8 worm cellular contexts compared by ENCODE assay signal in the genomic region with DNA sequence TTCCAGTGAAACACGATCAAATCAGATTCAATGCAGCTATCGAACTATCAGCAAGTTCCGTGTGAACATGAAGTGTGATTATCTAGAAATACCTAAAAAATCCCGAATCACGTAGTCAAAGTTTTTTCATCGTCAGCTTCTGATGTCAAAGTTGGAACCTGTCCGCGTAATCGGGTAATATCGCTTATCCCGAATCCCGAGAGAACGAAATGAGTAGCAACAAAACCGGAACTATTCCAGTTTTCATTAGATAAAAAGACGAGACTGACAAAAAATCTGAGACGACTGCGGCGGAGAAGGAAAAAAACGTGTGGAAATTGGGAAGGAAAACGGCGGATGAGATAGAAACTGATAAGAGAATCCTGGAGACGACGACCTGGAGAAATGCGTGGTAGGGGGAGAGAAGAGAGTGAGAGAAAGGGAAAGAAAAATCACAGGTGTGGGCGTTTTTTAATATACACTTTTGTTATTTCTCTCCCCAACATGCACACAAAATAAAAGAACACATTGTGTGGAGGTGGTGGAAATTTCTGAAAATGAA.
TF ChIP-seq lines count a peak whose summit lies in the region.

No protein-coding gene starts in this region.

TF ChIP-seq in whole organism, L1 larva, 84 proteins besides CTCF, POLR2A, EP300 and RAD21:
- TF ChIP-seq skn-1 (tag; optimal IDR thresholded peaks at IDR 0.05; lab: Kevin White, UChicago) (peak; percentile 11), blmp-1 (tag; optimal IDR thresholded peaks at IDR 0.05; lab: Kevin White, UChicago) (peak; percentile 88), nhr-11 (tag; optimal IDR thresholded peaks at IDR 0.05; lab: Kevin White, UChicago) (no peak), rnt-1 (tag; optimal IDR thresholded peaks at IDR 0.05; lab: Kevin White, UChicago) (peak; percentile 29)

TF ChIP-seq in whole organism, L2 larva, 48 proteins besides CTCF, POLR2A, EP300 and RAD21:
- TF ChIP-seq skn-1 (tag; optimal IDR thresholded peaks at IDR 0.05; lab: Kevin White, UChicago) (no peak), fos-1 (tag; optimal IDR thresholded peaks at IDR 0.05; lab: Kevin White, UChicago) (peak; percentile 45), ama-1 (optimal IDR thresholded peaks at IDR 0.05; lab: Kevin White, UChicago) (peak; percentile 33), F13H6.1 (tag; optimal IDR thresholded peaks at IDR 0.05; lab: Kevin White, UChicago) (peak; percentile 13), mbf-1 (tag; optimal IDR thresholded peaks at IDR 0.05; lab: Kevin White, UChicago) (no peak), sma-3 (GFP tag; optimal IDR thresholded peaks at IDR 0.05; lab: Kevin White, UChicago) (no peak), peb-1 (tag; optimal IDR thresholded peaks at IDR 0.05; lab: Kevin White, UChicago) (no peak), crh-2 (tag; optimal IDR thresholded peaks at IDR 0.05; lab: Kevin White, UChicago) (no peak)
TF ChIP-seq in whole organism, L2 larva: peak in this region for 3.

TF ChIP-seq in whole organism, L3 larva, 47 proteins besides CTCF, POLR2A, EP300 and RAD21:
- TF ChIP-seq elt-2 (tag; optimal IDR thresholded peaks at IDR 0.05; lab: Kevin White, UChicago): peak; percentile 68
- TF ChIP-seq nhr-77 (tag; optimal IDR thresholded peaks at IDR 0.05; lab: Kevin White, UChicago): no peak
- peak; percentile 10 for TF ChIP-seq nhr-23 (tag; optimal IDR thresholded peaks at IDR 0.05; lab: Kevin White, UChicago)
- TF ChIP-seq nfya-1 (tag; optimal IDR thresholded peaks at IDR 0.05; lab: Kevin White, UChicago; ENCODE audit: insufficient read depth): peak; percentile 43
- TF ChIP-seq ama-1 (optimal IDR thresholded peaks at IDR 0.05; lab: Kevin White, UChicago): peak; percentile 81
- TF ChIP-seq nhr-237 (tag; optimal IDR thresholded peaks at IDR 0.05; lab: Kevin White, UChicago): no peak
- peak in 1 of 3 experiments; percentile 43 for TF ChIP-seq elt-3 (tag; optimal IDR thresholded peaks at IDR 0.05; lab: Kevin White, UChicago)
- TF ChIP-seq fkh-10 (GFP tag; optimal IDR thresholded peaks at IDR 0.05; lab: Kevin White, UChicago): no peak

TF ChIP-seq in whole organism, L4 larva, 104 proteins besides CTCF, POLR2A, EP300 and RAD21 (continues in another document):
- TF ChIP-seq mdl-1 (tag; optimal IDR thresholded peaks at IDR 0.05; lab: Kevin White, UChicago) (peak in 1 of 2 experiments; percentile 60), snpc-4 (tag; optimal IDR thresholded peaks at IDR 0.05; lab: Kevin White, UChicago) (no peak), ztf-7 (tag; optimal IDR thresholded peaks at IDR 0.05; lab: Kevin White, UChicago) (no peak), nhr-48 (tag; optimal IDR thresholded peaks at IDR 0.05; lab: Kevin White, UChicago) (peak; percentile 35), nhr-10 (tag; optimal IDR thresholded peaks at IDR 0.05; lab: Kevin White, UChicago) (no peak), mxl-2 (GFP tag; conservative IDR thresholded peaks at IDR 0.05; lab: Robert Waterston, UW) (no peak), nhr-28 (tag; optimal IDR thresholded peaks at IDR 0.05; lab: Kevin White, UChicago) (peak; percentile 66), ZK337.2 (GFP tag; IDR thresholded peaks at IDR 0.05; lab: Robert Waterston, UW) (no peak), zip-2 (tag; optimal IDR thresholded peaks at IDR 0.05; lab: Kevin White, UChicago) (peak; percentile 14), lin-38 (GFP tag; IDR thresholded peaks at IDR 0.05; lab: Robert Waterston, UW) (peak; percentile 7; the same call in 1 of the 2 replicates), hlh-30 (tag; optimal IDR thresholded peaks at IDR 0.05; lab: Kevin White, UChicago; ENCODE audit: insufficient read depth) (peak; percentile 34), lsy-2 (tag; optimal IDR thresholded peaks at IDR 0.05; lab: Kevin White, UChicago) (peak in 1 of 2 experiments; percentile 9)

TF ChIP-seq in whole organism, early embryonic, 17 proteins besides CTCF, POLR2A, EP300 and RAD21:
- no peak for TF ChIP-seq sea-1 (GFP tag; conservative IDR thresholded peaks at IDR 0.05; lab: Robert Waterston, UW)
- TF ChIP-seq hmg-4 (GFP tag; optimal IDR thresholded peaks at IDR 0.05; lab: Kevin White, UChicago): peak; percentile 11

TF ChIP-seq in whole organism, late embryonic, 69 proteins besides CTCF, POLR2A, EP300 and RAD21:
- TF ChIP-seq eyg-1 (tag; optimal IDR thresholded peaks at IDR 0.05; lab: Kevin White, UChicago) (no peak), odd-2 (tag; optimal IDR thresholded peaks at IDR 0.05; lab: Kevin White, UChicago) (no peak), nhr-11 (tag; optimal IDR thresholded peaks at IDR 0.05; lab: Kevin White, UChicago) (peak; percentile 67)

TF ChIP-seq in whole organism, mixed stage, embryonic, 35 proteins besides CTCF, POLR2A, EP300 and RAD21:
- TF ChIP-seq ham-2 (GFP tag; optimal IDR thresholded peaks at IDR 0.05; lab: Kevin White, UChicago) (no peak), elt-1 (tag; optimal IDR thresholded peaks at IDR 0.05; lab: Kevin White, UChicago; ENCODE audit: borderline replicate concordance, insufficient read depth) (peak; percentile 26)

TF ChIP-seq in whole organism, young adult, 124 proteins besides CTCF, POLR2A, EP300 and RAD21:
- no peak for TF ChIP-seq T26A5.8 (tag; optimal IDR thresholded peaks at IDR 0.05; lab: Kevin White, UChicago)
- TF ChIP-seq pbrm-1 (GFP tag; IDR thresholded peaks at IDR 0.05; lab: Robert Waterston, UW): no peak
- no peak for TF ChIP-seq Y79H2A.3 (GFP tag; conservative IDR thresholded peaks at IDR 0.05; lab: Robert Waterston, UW)
- peak; percentile 41; the same call in 1 of the 2 replicates for TF ChIP-seq zfh-2 (GFP tag; conservative IDR thresholded peaks at IDR 0.05; lab: Robert Waterston, UW)
- TF ChIP-seq B0035.1 (tag; optimal IDR thresholded peaks at IDR 0.05; lab: Kevin White, UChicago): no peak
- no peak for TF ChIP-seq ztf-26 (tag; optimal IDR thresholded peaks at IDR 0.05; lab: Kevin White, UChicago)
- TF ChIP-seq K11D2.4 (GFP tag; IDR thresholded peaks at IDR 0.05; lab: Robert Waterston, UW): no peak
- TF ChIP-seq snpc-3.4 (tag; optimal IDR thresholded peaks at IDR 0.05; lab: Kevin White, UChicago): no peak
- no peak for TF ChIP-seq sea-2 (GFP tag; IDR thresholded peaks at IDR 0.05; lab: Robert Waterston, UW)
- TF ChIP-seq mcd-1 (GFP tag; IDR thresholded peaks at IDR 0.05; lab: Robert Waterston, UW): 0 out of 2 replicates have a peak, but pooled peaks have one; percentile 8
- TF ChIP-seq let-607 (tag; optimal IDR thresholded peaks at IDR 0.05; lab: Kevin White, UChicago): no peak
- 0 out of 2 replicates have a peak, but pooled peaks have one; percentile 28 for TF ChIP-seq Y56A3A.18 (GFP tag; IDR thresholded peaks at IDR 0.05; lab: Robert Waterston, UW)
- TF ChIP-seq F23B12.7 (tag; optimal IDR thresholded peaks at IDR 0.05; lab: Kevin White, UChicago; ENCODE audit: insufficient read depth): no peak
- peak; percentile 89 for TF ChIP-seq ama-1 (optimal IDR thresholded peaks at IDR 0.05; lab: Kevin White, UChicago)
- no peak for TF ChIP-seq ama-1 (GFP tag; optimal IDR thresholded peaks at IDR 0.05; lab: Kevin White, UChicago)
- no peak for TF ChIP-seq madf-8 (GFP tag; conservative IDR thresholded peaks at IDR 0.05; lab: Robert Waterston, UW)
- no peak for TF ChIP-seq tbx-9 (tag; optimal IDR thresholded peaks at IDR 0.05; lab: Kevin White, UChicago; ENCODE audit: borderline replicate concordance)
